Fruit fly (Drosophila melanogaster): Measurements from ENCODE around the gene Snap24.
A peak's percentile ranks its signal among the peaks of the same experiment; 100 is the strongest.

Snap24 gene

dm6 chr3R:9767620-9768592, 5.0 kb upstream of the Snap24 start, which contains the start of gene Naa80 (continued):
- TF ChIP-seq CG6689 (GFP tag; IDR thresholded peaks at IDR 0.05), result no peak
- TF ChIP-seq fru (optimal IDR thresholded peaks at IDR 0.05), result no peak
- peak in 1 of 2 experiments; percentile 35 for TF ChIP-seq bsh (GFP tag; optimal IDR thresholded peaks at IDR 0.05)
- TF ChIP-seq Nf-YC (tag; optimal IDR thresholded peaks at IDR 0.05), result peak; percentile 52
- TF ChIP-seq lbe (GFP tag; optimal IDR thresholded peaks at IDR 0.05), result peak; percentile 63
- TF ChIP-seq cwo (GFP tag; optimal IDR thresholded peaks at IDR 0.05), result peak; percentile 25
- no peak for TF ChIP-seq Dfd (GFP tag; optimal IDR thresholded peaks at IDR 0.05)
- TF ChIP-seq CG16863 (GFP tag; optimal IDR thresholded peaks at IDR 0.05), result peak; percentile 27
- peak; percentile 52 for TF ChIP-seq sd (tag; optimal IDR thresholded peaks at IDR 0.05)
- no peak for TF ChIP-seq tio (GFP tag; optimal IDR thresholded peaks at IDR 0.05)
- peak; percentile 27 for TF ChIP-seq CG4854 (GFP tag; optimal IDR thresholded peaks at IDR 0.05)
- TF ChIP-seq CG1792 (GFP tag; optimal IDR thresholded peaks at IDR 0.05), result peak; percentile 25
- peak; percentile 67 for TF ChIP-seq shn (GFP tag; optimal IDR thresholded peaks at IDR 0.05)
- TF ChIP-seq jumu (GFP tag; optimal IDR thresholded peaks at IDR 0.05), result peak; percentile 89
- no peak for TF ChIP-seq hbn (GFP tag; IDR thresholded peaks at IDR 0.05; ENCODE audit: partially characterized antibody)
- TF ChIP-seq grn (GFP tag; optimal IDR thresholded peaks at IDR 0.05), result peak; percentile 10
- peak; percentile 9 for TF ChIP-seq Tbp (GFP tag; optimal IDR thresholded peaks at IDR 0.05)
- TF ChIP-seq CG10366 (GFP tag; IDR thresholded peaks at IDR 0.05), result peak; percentile 41; the same call in 1 of the 2 replicates
- peak; percentile 67 for TF ChIP-seq Adf1 (GFP tag; IDR thresholded peaks at IDR 0.05)
- TF ChIP-seq jing (GFP tag; optimal IDR thresholded peaks at IDR 0.05), result no peak
- peak; percentile 19 for TF ChIP-seq trh (GFP tag; optimal IDR thresholded peaks at IDR 0.05)
- TF ChIP-seq Bteb2 (GFP tag; optimal IDR thresholded peaks at IDR 0.05), result peak; percentile 50
- no peak for TF ChIP-seq CG11696 (GFP tag; IDR thresholded peaks at IDR 0.05)
- TF ChIP-seq Drgx (GFP tag; IDR thresholded peaks at IDR 0.05), result peak; percentile 11; the same call in 1 of the 2 replicates
- TF ChIP-seq br (optimal IDR thresholded peaks at IDR 0.05), result no peak
- peak; percentile 21 for TF ChIP-seq CG5245 (GFP tag; optimal IDR thresholded peaks at IDR 0.05)
- TF ChIP-seq psq (GFP tag; optimal IDR thresholded peaks at IDR 0.05), result no peak
- no peak for TF ChIP-seq CG8281 (tag; optimal IDR thresholded peaks at IDR 0.05)
- peak; percentile 58 for TF ChIP-seq ewg (GFP tag; optimal IDR thresholded peaks at IDR 0.05)
- TF ChIP-seq CG2199 (GFP tag; IDR thresholded peaks at IDR 0.05), result peak; percentile 15; the same call in 1 of the 3 replicates
- no peak for TF ChIP-seq cad (GFP tag; optimal IDR thresholded peaks at IDR 0.05)
- peak; percentile 82 for TF ChIP-seq ERR (GFP tag; optimal IDR thresholded peaks at IDR 0.05)
- TF ChIP-seq CG17912 (GFP tag; optimal IDR thresholded peaks at IDR 0.05), result peak; percentile 82
- peak; percentile 8 for TF ChIP-seq D19B (GFP tag; optimal IDR thresholded peaks at IDR 0.05)
- TF ChIP-seq bbx (GFP tag; IDR thresholded peaks at IDR 0.05; ENCODE audit: partially characterized antibody), result peak; percentile 65
- no peak for TF ChIP-seq fd102C (GFP tag; optimal IDR thresholded peaks at IDR 0.05)
- TF ChIP-seq ken (GFP tag; IDR thresholded peaks at IDR 0.05), result peak; percentile 82
- TF ChIP-seq CG34224 (GFP tag; IDR thresholded peaks at IDR 0.05; ENCODE audit: partially characterized antibody), result peak; percentile 53; the same call in 2 of the 3 replicates
- TF ChIP-seq Mad (GFP tag; optimal IDR thresholded peaks at IDR 0.05), result peak; percentile 69
- TF ChIP-seq luna (GFP tag; optimal IDR thresholded peaks at IDR 0.05), result peak; percentile 49
- TF ChIP-seq CG6272 (GFP tag; IDR thresholded peaks at IDR 0.05), result no peak
- TF ChIP-seq CG13123 (GFP tag; optimal IDR thresholded peaks at IDR 0.05), result peak; percentile 3
- TF ChIP-seq CG6791 (GFP tag; IDR thresholded peaks at IDR 0.05; ENCODE audit: partially characterized antibody), result peak; percentile 61; the same call in 1 of the 3 replicates
- no peak for TF ChIP-seq CG9437 (GFP tag; optimal IDR thresholded peaks at IDR 0.05)
- peak; percentile 94 for TF ChIP-seq CHES-1-like (GFP tag; optimal IDR thresholded peaks at IDR 0.05)
- TF ChIP-seq grau (tag; optimal IDR thresholded peaks at IDR 0.05), result peak; percentile 53
- TF ChIP-seq CG3838 (GFP tag; optimal IDR thresholded peaks at IDR 0.05), result no peak
- TF ChIP-seq CG14441 (GFP tag; IDR thresholded peaks at IDR 0.05), result peak; percentile 35; the same call in 1 of the 2 replicates
- TF ChIP-seq Six4 (GFP tag; optimal IDR thresholded peaks at IDR 0.05), result peak; percentile 1

Data from whole organism, embryonic.